Fruit fly (Drosophila melanogaster) whole organism, embryonic: ENCODE data around the gene spidey.
A peak's percentile ranks its signal among the peaks of the same experiment; 100 is the strongest.

Experiments used
- ATbp ChIP-seq: fragments of 200-800 bp; sonication (Bioruptor generic); optimal IDR thresholded peaks from 2 replicates; lab custom pipeline; 2017; ENCODE audit warnings: missing biosample characterization, mild to moderate bottlenecking, missing genetic modification characterization, missing genetic modification reagents
- Bgb ChIP-seq: fragments of 200-800 bp; sonication (Bioruptor generic); IDR thresholded peaks from 2 replicates; pipeline ENCODE4 v1.3.6; 2022; ENCODE audit warnings: missing biosample characterization, missing genetic modification characterization; ENCODE audit not compliant: partially characterized antibody
- CG1233 ChIP-seq: fragments of 200-800 bp; sonication (Bioruptor generic); optimal IDR thresholded peaks from 4 replicates; lab custom pipeline; 2018; ENCODE audit warnings: missing biosample characterization, mild to moderate bottlenecking, missing genetic modification characterization
- CG15011 ChIP-seq: fragments of 200-800 bp; sonication (Bioruptor generic); optimal IDR thresholded peaks from 3 replicates; lab custom pipeline; 2018; ENCODE audit warnings: missing biosample characterization, mild to moderate bottlenecking, missing genetic modification characterization
- CG16815 ChIP-seq: fragments of 200-800 bp; sonication (Bioruptor generic); optimal IDR thresholded peaks from 3 replicates; lab custom pipeline; 2017; ENCODE audit warnings: missing biosample characterization, mild to moderate bottlenecking, missing genetic modification characterization
- CG16863 ChIP-seq: fragments of 200-800 bp; sonication (Bioruptor generic); optimal IDR thresholded peaks from 3 replicates; lab custom pipeline; 2016; ENCODE audit warnings: missing biosample characterization, missing genetic modification characterization
- CG17612 ChIP-seq: fragments of 200-800 bp; sonication (Bioruptor generic); IDR thresholded peaks from 2 replicates; pipeline ENCODE4 v1.3.6; 2022; ENCODE audit warnings: missing biosample characterization, missing genetic modification characterization
- CG18476 ChIP-seq: fragments of 200-800 bp; sonication (Bioruptor generic); optimal IDR thresholded peaks from 2 replicates; lab custom pipeline; 2016; ENCODE audit warnings: missing biosample characterization, mild to moderate bottlenecking, missing genetic modification characterization
- CG18619 ChIP-seq: fragments of 200-800 bp; sonication (Bioruptor generic); optimal IDR thresholded peaks from 3 replicates; lab custom pipeline; 2017; ENCODE audit warnings: missing biosample characterization, mild to moderate bottlenecking, missing genetic modification characterization
- CG2712 ChIP-seq: fragments of 200-800 bp; optimal IDR thresholded peaks from 3 replicates; lab custom pipeline; 2019; ENCODE audit warnings: missing biosample characterization, mild to moderate bottlenecking, missing genetic modification characterization, moderate library complexity
- CG4360 ChIP-seq: fragments of 200-800 bp; sonication (Bioruptor generic); IDR thresholded peaks from 2 replicates; pipeline ENCODE4 v1.3.6; 2022; ENCODE audit warnings: missing biosample characterization, missing genetic modification characterization
- CG6791 ChIP-seq: fragments of 200-800 bp; sonication (Bioruptor generic); IDR thresholded peaks from 3 replicates; pipeline ENCODE4 v1.3.6; 2022; ENCODE audit warnings: missing biosample characterization, missing genetic modification characterization; ENCODE audit not compliant: partially characterized antibody
- CG7987 ChIP-seq: fragments of 200-800 bp; sonication (Bioruptor generic); optimal IDR thresholded peaks from 2 replicates; lab custom pipeline; 2018; ENCODE audit warnings: missing biosample characterization, mild to moderate bottlenecking, missing genetic modification characterization, moderate library complexity
- CG8359 ChIP-seq: fragments of 200-800 bp; sonication (Bioruptor generic); optimal IDR thresholded peaks from 2 replicates; lab custom pipeline; 2017; ENCODE audit warnings: missing biosample characterization, mild to moderate bottlenecking, missing genetic modification characterization, borderline replicate concordance
- CG8944 ChIP-seq: fragments of 200-800 bp; sonication (Bioruptor generic); optimal IDR thresholded peaks from 3 replicates; lab custom pipeline; 2016; ENCODE audit warnings: missing biosample characterization, missing genetic modification characterization
- CG9876 ChIP-seq: fragments of 200-800 bp; sonication (Bioruptor generic); optimal IDR thresholded peaks from 2 replicates; lab custom pipeline; 2016; ENCODE audit warnings: missing biosample characterization, missing genetic modification characterization
- Dbx ChIP-seq: fragments of 200-800 bp; sonication (Bioruptor generic); IDR thresholded peaks from 3 replicates; pipeline ENCODE4 v1.3.6; 2022; ENCODE audit warnings: missing biosample characterization, missing genetic modification characterization
- Dp ChIP-seq: fragments of 200-800 bp; sonication (Bioruptor generic); optimal IDR thresholded peaks from 2 replicates; lab custom pipeline; 2018; ENCODE audit warnings: missing biosample characterization, mild to moderate bottlenecking, missing genetic modification characterization, moderate library complexity
- Dref ChIP-seq: fragments of 200-800 bp; sonication (Bioruptor generic); IDR thresholded peaks from 2 replicates; pipeline ENCODE4 v1.3.6; 2022; ENCODE audit warnings: missing biosample characterization, missing genetic modification characterization
- E2f2 ChIP-seq: fragments of 200-800 bp; sonication (Bioruptor generic); IDR thresholded peaks from 2 replicates; pipeline ENCODE4 v1.3.6; 2022; ENCODE audit warnings: missing biosample characterization, missing genetic modification characterization
- Ets65A ChIP-seq: fragments of 200-800 bp; sonication (Bioruptor generic); peaks from one replicate; lab custom pipeline; 2016; ENCODE audit warnings: missing biosample characterization, missing genetic modification characterization
- Hr51 ChIP-seq, 2 experiments: fragments of 200-800 bp; sonication (Bioruptor generic); optimal IDR thresholded peaks; 2 replicates in 1 of 2; 3 replicates in 1 of 2; lab custom pipeline; 2016 to 2018; ENCODE audit warnings: missing biosample characterization in 2 of 2, missing genetic modification characterization in 2 of 2, mild to moderate bottlenecking in 1 of 2, moderate library complexity in 1 of 2
- MESR4 ChIP-seq: fragments of 200-800 bp; sonication (Bioruptor generic); optimal IDR thresholded peaks from 2 replicates; lab custom pipeline; 2018; ENCODE audit warnings: missing biosample characterization, mild to moderate bottlenecking, missing genetic modification characterization, moderate library complexity
- Mes4 ChIP-seq: fragments of 200-800 bp; sonication (Bioruptor generic); optimal IDR thresholded peaks from 2 replicates; lab custom pipeline; 2016; ENCODE audit warnings: missing biosample characterization, missing genetic modification characterization
- Oli ChIP-seq: fragments of 200-800 bp; sonication (Bioruptor generic); optimal IDR thresholded peaks from 2 replicates; lab custom pipeline; 2018; ENCODE audit warnings: missing biosample characterization, mild to moderate bottlenecking, missing genetic modification characterization, moderate library complexity
- Six4 ChIP-seq: fragments of 200-800 bp; sonication (Bioruptor generic); optimal IDR thresholded peaks from 2 replicates; lab custom pipeline; 2016; ENCODE audit warnings: missing biosample characterization, missing genetic modification characterization
- Sox102F ChIP-seq: fragments of 200-800 bp; sonication (Bioruptor generic); optimal IDR thresholded peaks from 2 replicates; lab custom pipeline; 2018; ENCODE audit warnings: missing biosample characterization, mild to moderate bottlenecking, missing genetic modification characterization, moderate library complexity
- Sry-δ ChIP-seq: fragments of 200-800 bp; sonication (Bioruptor generic); optimal IDR thresholded peaks from 2 replicates; lab custom pipeline; 2016; ENCODE audit warnings: missing biosample characterization, missing genetic modification characterization
- bab2 ChIP-seq: fragments of 200-800 bp; sonication (Bioruptor generic); optimal IDR thresholded peaks from 2 replicates; lab custom pipeline; 2016; ENCODE audit warnings: missing biosample characterization, missing genetic modification characterization
- da ChIP-seq: fragments of 200-800 bp; sonication (Bioruptor generic); optimal IDR thresholded peaks from 2 replicates; lab custom pipeline; 2016; ENCODE audit warnings: missing biosample characterization, missing genetic modification characterization
- dan ChIP-seq: fragments of 200-800 bp; sonication (Bioruptor generic); IDR thresholded peaks from 2 replicates; pipeline ENCODE4 v1.3.6; 2022; ENCODE audit warnings: missing biosample characterization, missing genetic modification characterization
- disco-r ChIP-seq: fragments of 200-800 bp; sonication (Bioruptor generic); optimal IDR thresholded peaks from 2 replicates; lab custom pipeline; 2016; ENCODE audit warnings: missing biosample characterization, missing genetic modification characterization
- fd64A ChIP-seq: fragments of 200-800 bp; sonication (Bioruptor generic); optimal IDR thresholded peaks from 3 replicates; lab custom pipeline; 2018; ENCODE audit warnings: missing biosample characterization, mild to moderate bottlenecking, missing genetic modification characterization
- ham ChIP-seq: fragments of 200-800 bp; sonication (Bioruptor generic); IDR thresholded peaks from 2 replicates; pipeline ENCODE4 v1.3.6; 2022; ENCODE audit warnings: missing biosample characterization, missing genetic modification characterization
- klu ChIP-seq: fragments of 200-800 bp; sonication (Bioruptor generic); IDR thresholded peaks from 2 replicates; pipeline ENCODE4 v1.3.6; 2022; ENCODE audit warnings: missing biosample characterization, missing genetic modification characterization
- mirr ChIP-seq: fragments of 200-800 bp; sonication (Bioruptor generic); optimal IDR thresholded peaks from 3 replicates; lab custom pipeline; 2018; ENCODE audit warnings: missing biosample characterization, mild to moderate bottlenecking, missing genetic modification characterization
- nmo ChIP-seq: fragments of 200-800 bp; sonication (Bioruptor generic); optimal IDR thresholded peaks from 2 replicates; lab custom pipeline; 2018; ENCODE audit warnings: missing biosample characterization, mild to moderate bottlenecking, missing genetic modification characterization, moderate library complexity
- onecut ChIP-seq: fragments of 200-800 bp; sonication (Bioruptor generic); IDR thresholded peaks from 2 replicates; pipeline ENCODE4 v1.3.6; 2022; ENCODE audit warnings: missing biosample characterization, missing genetic modification characterization
- ranshi ChIP-seq: fragments of 200-800 bp; sonication (Bioruptor generic); IDR thresholded peaks from 2 replicates; pipeline ENCODE4 v1.3.6; 2022; ENCODE audit warnings: missing biosample characterization, missing genetic modification characterization
- row ChIP-seq: fragments of 200-800 bp; sonication (Bioruptor generic); IDR thresholded peaks from 3 replicates; pipeline ENCODE4 v1.3.6; 2022; ENCODE audit warnings: missing biosample characterization, missing genetic modification characterization
- run ChIP-seq: fragments of 200-800 bp; sonication (Bioruptor generic); optimal IDR thresholded peaks from 3 replicates; lab custom pipeline; 2018; ENCODE audit warnings: missing biosample characterization, mild to moderate bottlenecking, missing genetic modification characterization
- slp2 ChIP-seq: fragments of 200-800 bp; sonication (Bioruptor generic); optimal IDR thresholded peaks from 2 replicates; lab custom pipeline; 2016; ENCODE audit warnings: missing biosample characterization, missing genetic modification characterization
- sug ChIP-seq: fragments of 200-800 bp; optimal IDR thresholded peaks from 2 replicates; lab custom pipeline; 2019; ENCODE audit warnings: missing biosample characterization, mild to moderate bottlenecking, missing genetic modification characterization, moderate library complexity
- toy ChIP-seq: fragments of 200-800 bp; sonication (Bioruptor generic); IDR thresholded peaks from 2 replicates; pipeline ENCODE4 v1.3.6; 2022; ENCODE audit warnings: missing biosample characterization, missing genetic modification characterization
- tx ChIP-seq: fragments of 200-800 bp; sonication (Bioruptor generic); optimal IDR thresholded peaks from 2 replicates; lab custom pipeline; 2016; ENCODE audit warnings: missing biosample characterization, missing genetic modification characterization
- wek ChIP-seq: fragments of 200-800 bp; sonication (Bioruptor generic); optimal IDR thresholded peaks from 3 replicates; lab custom pipeline; 2018; ENCODE audit warnings: missing biosample characterization, mild to moderate bottlenecking, missing genetic modification characterization, moderate library complexity
- wor ChIP-seq: fragments of 200-800 bp; sonication (Bioruptor generic); IDR thresholded peaks from 2 replicates; pipeline ENCODE4 v1.3.6; 2022; ENCODE audit warnings: missing biosample characterization, missing genetic modification characterization
- zf30C ChIP-seq: fragments of 200-800 bp; sonication (Bioruptor generic); optimal IDR thresholded peaks from 3 replicates; lab custom pipeline; 2018; ENCODE audit warnings: missing biosample characterization, mild to moderate bottlenecking, missing genetic modification characterization
- zfh1 ChIP-seq: fragments of 200-800 bp; sonication (Bioruptor generic); IDR thresholded peaks from 3 replicates; pipeline ENCODE4 v1.3.6; 2022; ENCODE audit warnings: missing biosample characterization, missing genetic modification characterization
- zfh2 ChIP-seq: fragments of 200-800 bp; sonication (Bioruptor generic); optimal IDR thresholded peaks from 2 replicates; lab custom pipeline; 2016; ENCODE audit warnings: missing biosample characterization, missing genetic modification characterization

The spidey gene

dm6 chrX:7933210-7933915 is 24.6 kb downstream of the spidey start, which contains the start of the genes Dhdds and RpS14a (continued):
- peak; percentile 66 for TF ChIP-seq CG2712 (tag; lab: Kevin White, UChicago)
- peak; percentile 29 for TF ChIP-seq CG16815 (GFP tag; lab: Kevin White, UChicago)
- no peak for TF ChIP-seq onecut (GFP tag; lab: Robert Waterston, UW)
- TF ChIP-seq Six4 = peak; percentile 11
- TF ChIP-seq Dref (GFP tag; lab: Robert Waterston, UW) = peak; percentile 73
- peak; percentile 73 for TF ChIP-seq CG18619
- TF ChIP-seq wek (GFP tag; lab: Kevin White, UChicago) = peak; percentile 17
- peak; percentile 54 for TF ChIP-seq Dp (GFP tag; lab: Kevin White, UChicago)
- no peak for TF ChIP-seq tx (GFP tag; lab: Kevin White, UChicago)
- TF ChIP-seq toy = no peak
- no peak for TF ChIP-seq CG8944 (GFP tag; lab: Kevin White, UChicago)
- TF ChIP-seq Mes4 (GFP tag; lab: Kevin White, UChicago) = peak; percentile 71
- TF ChIP-seq Bgb (GFP tag; lab: Robert Waterston, UW) = peak; percentile 72
- peak; percentile 64 for TF ChIP-seq CG7987 (GFP tag; lab: Kevin White, UChicago)
- TF ChIP-seq CG16863 (GFP tag; lab: Kevin White, UChicago) = peak; percentile 5
- TF ChIP-seq da = no peak
- 0 out of 3 replicates have a peak, but pooled peaks have one; percentile 11 for TF ChIP-seq Dbx (GFP tag; lab: Robert Waterston, UW)
- TF ChIP-seq Sry-δ (GFP tag; lab: Kevin White, UChicago) = peak; percentile 77
- TF ChIP-seq nmo (GFP tag; lab: Kevin White, UChicago) = peak; percentile 84
- peak; percentile 63 for TF ChIP-seq sug (tag; lab: Kevin White, UChicago)
- TF ChIP-seq CG9876 = peak; percentile 41
- no peak for TF ChIP-seq zf30C (GFP tag; lab: Kevin White, UChicago)
- TF ChIP-seq klu (GFP tag; lab: Robert Waterston, UW) = no peak; the same call in 1 of the 2 replicates
- TF ChIP-seq E2f2 = peak; percentile 58; the same call in 1 of the 2 replicates
- peak; percentile 53 for TF ChIP-seq slp2 (GFP tag; lab: Kevin White, UChicago)
- TF ChIP-seq CG6791 (GFP tag; lab: Robert Waterston, UW) = peak; percentile 71; the same call in 2 of the 3 replicates
- no peak for TF ChIP-seq dan
- TF ChIP-seq disco-r = no peak
- peak; percentile 33 for TF ChIP-seq Oli (tag; lab: Kevin White, UChicago)
- peak; percentile 15; the same call in 1 of the 3 replicates for TF ChIP-seq row (GFP tag; lab: Robert Waterston, UW)
- TF ChIP-seq run = no peak
- TF ChIP-seq Ets65A (GFP tag; lab: Kevin White, UChicago) = peak; percentile 96
- peak; percentile 6 for TF ChIP-seq CG8359
- TF ChIP-seq ATbp = no peak
- TF ChIP-seq CG4360 (GFP tag; lab: Robert Waterston, UW) = no peak
- no peak for TF ChIP-seq ham (GFP tag; lab: Robert Waterston, UW)
- peak; percentile 8; the same call in 1 of the 2 replicates for TF ChIP-seq ranshi (GFP tag; lab: Robert Waterston, UW)
- TF ChIP-seq fd64A (GFP tag; lab: Kevin White, UChicago) = peak; percentile 12
- TF ChIP-seq mirr = no peak
- peak; percentile 43 to 54 for TF ChIP-seq Hr51 (GFP tag; optimal IDR thresholded peaks at IDR 0.05; lab: Kevin White, UChicago)
- TF ChIP-seq CG17612 (GFP tag; lab: Robert Waterston, UW) = no peak
- no peak for TF ChIP-seq Sox102F
- peak; percentile 61 for TF ChIP-seq zfh2 (GFP tag; lab: Kevin White, UChicago)
- peak; percentile 59 for TF ChIP-seq CG1233
- peak; percentile 49 for TF ChIP-seq CG15011 (GFP tag; lab: Kevin White, UChicago)
- TF ChIP-seq CG18476 (GFP tag; lab: Kevin White, UChicago) = peak; percentile 44
- peak; percentile 86 for TF ChIP-seq MESR4 (GFP tag; lab: Kevin White, UChicago)
- 0 out of 3 replicates have a peak, but pooled peaks have one; percentile 15 for TF ChIP-seq zfh1 (GFP tag; lab: Robert Waterston, UW)
- TF ChIP-seq wor = no peak
- no peak for TF ChIP-seq bab2
